Worm (Caenorhabditis elegans) whole organism, L3 larva: ENCODE data around the gene him-17.

Experiments
- ceh-16 ChIP-seq: sonication (generic microtip); optimal IDR thresholded peaks from 2 replicates; lab custom pipeline; 2017; ENCODE audit warnings: missing biosample characterization, missing genetic modification characterization
- egl-27 ChIP-seq: sonication (generic microtip); optimal IDR thresholded peaks from 4 replicates; lab custom pipeline; 2017; ENCODE audit warnings: missing biosample characterization, missing genetic modification reagents, missing genetic modification characterization
- egl-5 ChIP-seq: fragments of 150-350 bp; optimal IDR thresholded peaks from 2 replicates; lab custom pipeline; 2017; ENCODE audit warnings: missing biosample characterization, missing genetic modification reagents, missing genetic modification characterization, inconsistent platforms
- fkh-10 ChIP-seq: sonication (generic microtip); optimal IDR thresholded peaks from 2 replicates; lab custom pipeline; 2017; ENCODE audit warnings: missing biosample characterization, missing genetic modification reagents, missing genetic modification characterization
- jun-1 ChIP-seq: fragments of 150-350 bp; optimal IDR thresholded peaks from 2 replicates; lab custom pipeline; 2014; ENCODE audit warnings: missing biosample characterization, missing genetic modification reagents, missing genetic modification characterization
- mml-1 ChIP-seq: fragments of 150-350 bp; sonication (generic microtip); optimal IDR thresholded peaks from 3 replicates; lab custom pipeline; 2014; ENCODE audit warnings: missing biosample characterization, missing genetic modification characterization
- nhr-11 ChIP-seq: fragments of 150-350 bp; optimal IDR thresholded peaks from 2 replicates; lab custom pipeline; 2014; ENCODE audit warnings: missing biosample characterization, missing genetic modification characterization
- nhr-237 ChIP-seq: fragments of 150-350 bp; optimal IDR thresholded peaks from 2 replicates; lab custom pipeline; 2014; ENCODE audit warnings: missing biosample characterization, missing genetic modification characterization
- skn-1 ChIP-seq: fragments of 150-350 bp; optimal IDR thresholded peaks from 2 replicates; lab custom pipeline; 2014; ENCODE audit warnings: missing biosample characterization, missing genetic modification characterization
- ztf-11 ChIP-seq: fragments of 150-350 bp; optimal IDR thresholded peaks from 2 replicates; lab custom pipeline; 2014; ENCODE audit warnings: missing biosample characterization, missing genetic modification characterization
- ztf-4 ChIP-seq: fragments of 150-350 bp; optimal IDR thresholded peaks from 2 replicates; lab custom pipeline; 2014; ENCODE audit warnings: missing biosample characterization, missing genetic modification characterization

Gene him-17

ce11 chrV:13221066-13221465, 44.6 kb downstream of the him-17 start:
- TF ChIP-seq ceh-16 (tag; lab: Kevin White, UChicago) (no peak), jun-1 (no peak), ztf-11 (no peak), skn-1 (tag; lab: Kevin White, UChicago) (no peak), egl-27 (no peak), fkh-10 (peak; percentile 54)

- TF ChIP-seq egl-5 (no peak), mml-1 (no peak), skn-1 (tag; lab: Kevin White, UChicago) (no peak), nhr-237 (tag; lab: Kevin White, UChicago) (no peak), nhr-11 (tag; lab: Kevin White, UChicago) (no peak), ceh-16 (tag; lab: Kevin White, UChicago) (no peak), fkh-10 (no peak), ztf-4 (tag; lab: Kevin White, UChicago) (no peak)
Observed at ce11 chrV:13229538-13229937, 53.0 kb downstream of the him-17 start.
